Fruit fly (Drosophila melanogaster): ENCODE data around the gene HGTX.

The HGTX gene

dm6 chr3L:14615187-14615586 lies 15.8 kb upstream of the HGTX start:
- TF ChIP-seq brk (GFP tag; optimal IDR thresholded peaks at IDR 0.05) (peak; percentile 18), Dfd (GFP tag; optimal IDR thresholded peaks at IDR 0.05) (no peak), Vsx2 (GFP tag; optimal IDR thresholded peaks at IDR 0.05; ENCODE audit: partially characterized antibody) (no peak), Sp1 (GFP tag; optimal IDR thresholded peaks at IDR 0.05) (peak; percentile 27), pan (optimal IDR thresholded peaks at IDR 0.05) (no peak), Jra (GFP tag; optimal IDR thresholded peaks at IDR 0.05) (no peak), Dif (GFP tag; optimal IDR thresholded peaks at IDR 0.05; ENCODE audit: partially characterized antibody) (no peak), dmrt93B (GFP tag; optimal IDR thresholded peaks at IDR 0.05) (peak; percentile 15), CrebA (GFP tag; optimal IDR thresholded peaks at IDR 0.05; ENCODE audit: borderline replicate concordance) (no peak), sage (GFP tag; optimal IDR thresholded peaks at IDR 0.05) (peak; percentile 44), foxo (GFP tag; optimal IDR thresholded peaks at IDR 0.05) (peak in 1 of 2 experiments; percentile 19), sv (GFP tag; optimal IDR thresholded peaks at IDR 0.05) (no peak), Abd-B (GFP tag; optimal IDR thresholded peaks at IDR 0.05) (no peak), GATAd (GFP tag; optimal IDR thresholded peaks at IDR 0.05) (no peak), br (GFP tag; optimal IDR thresholded peaks at IDR 0.05) (peak; percentile 23), psq (GFP tag; optimal IDR thresholded peaks at IDR 0.05) (peak; percentile 20), rgr (GFP tag; optimal IDR thresholded peaks at IDR 0.05) (peak; percentile 54), HLH106 (tag; optimal IDR thresholded peaks at IDR 0.05) (peak; percentile 44), OdsH (GFP tag; optimal IDR thresholded peaks at IDR 0.05) (peak; percentile 27), Mio (GFP tag; optimal IDR thresholded peaks at IDR 0.05) (no peak), CG32264 (GFP tag; optimal IDR thresholded peaks at IDR 0.05) (peak; percentile 7), h (GFP tag; optimal IDR thresholded peaks at IDR 0.05) (peak; percentile 14), Hr78 (GFP tag; optimal IDR thresholded peaks at IDR 0.05) (no peak)

dm6 chr3L:14613792-14614677 lies 14.7 kb upstream of the HGTX start, which contains the start of gene shd:
Gene shd (plus strand): TSS chr3L:14614458.
- TF ChIP-seq psq (GFP tag; optimal IDR thresholded peaks at IDR 0.05) (peak; percentile 63), Vsx2 (GFP tag; optimal IDR thresholded peaks at IDR 0.05; ENCODE audit: partially characterized antibody) (no peak), N (GFP tag; optimal IDR thresholded peaks at IDR 0.05) (no peak), Hnf4 (GFP tag; optimal IDR thresholded peaks at IDR 0.05) (no peak), CG9705 (GFP tag; optimal IDR thresholded peaks at IDR 0.05) (peak; percentile 22), Hr83 (GFP tag; optimal IDR thresholded peaks at IDR 0.05; ENCODE audit: poor library complexity, severe bottlenecking) (no peak), Hr78 (GFP tag; optimal IDR thresholded peaks at IDR 0.05) (no peak), fru (GFP tag; optimal IDR thresholded peaks at IDR 0.05) (no peak), Jra (GFP tag; optimal IDR thresholded peaks at IDR 0.05) (no peak), Abd-B (GFP tag; optimal IDR thresholded peaks at IDR 0.05) (no peak), lola (GFP tag; optimal IDR thresholded peaks at IDR 0.05) (no peak), ey (GFP tag; optimal IDR thresholded peaks at IDR 0.05) (peak; percentile 8), OdsH (GFP tag; optimal IDR thresholded peaks at IDR 0.05) (peak; percentile 25), dmrt93B (GFP tag; optimal IDR thresholded peaks at IDR 0.05) (peak; percentile 50), h (GFP tag; optimal IDR thresholded peaks at IDR 0.05) (peak; percentile 27), Dfd (GFP tag; optimal IDR thresholded peaks at IDR 0.05) (no peak), foxo (GFP tag; optimal IDR thresholded peaks at IDR 0.05) (peak in 1 of 2 experiments; percentile 55), Myc (optimal IDR thresholded peaks at IDR 0.05) (no peak), GATAd (GFP tag; optimal IDR thresholded peaks at IDR 0.05) (no peak), Mio (GFP tag; optimal IDR thresholded peaks at IDR 0.05) (no peak), woc (GFP tag; optimal IDR thresholded peaks at IDR 0.05) (no peak), tai (GFP tag; optimal IDR thresholded peaks at IDR 0.05) (no peak), rgr (GFP tag; optimal IDR thresholded peaks at IDR 0.05) (no peak), Dif (GFP tag; optimal IDR thresholded peaks at IDR 0.05; ENCODE audit: partially characterized antibody) (no peak), jim (GFP tag; optimal IDR thresholded peaks at IDR 0.05) (no peak), Rel (GFP tag; optimal IDR thresholded peaks at IDR 0.05) (no peak), Rel (tag; optimal IDR thresholded peaks at IDR 0.05) (peak; percentile 58), HLH106 (tag; optimal IDR thresholded peaks at IDR 0.05) (peak; percentile 68), dsf (GFP tag; optimal IDR thresholded peaks at IDR 0.05; ENCODE audit: borderline replicate concordance) (no peak), CrebA (GFP tag; optimal IDR thresholded peaks at IDR 0.05; ENCODE audit: borderline replicate concordance) (peak; percentile 57), Sp1 (GFP tag; optimal IDR thresholded peaks at IDR 0.05) (peak; percentile 53), CG32264 (GFP tag; optimal IDR thresholded peaks at IDR 0.05) (no peak), sage (GFP tag; optimal IDR thresholded peaks at IDR 0.05) (no peak), br (GFP tag; optimal IDR thresholded peaks at IDR 0.05) (peak; percentile 47), pan (optimal IDR thresholded peaks at IDR 0.05) (no peak), sv (GFP tag; optimal IDR thresholded peaks at IDR 0.05) (no peak), usp (GFP tag; optimal IDR thresholded peaks at IDR 0.05) (no peak), dl (GFP tag; optimal IDR thresholded peaks at IDR 0.05; ENCODE audit: insufficient read depth in 1 of 2, partially characterized antibody in 2 of 2) (peak; percentile 43 to 44), brk (GFP tag; optimal IDR thresholded peaks at IDR 0.05) (no peak)

All from whole organism, wandering third instar larva.